Fruit fly (Drosophila melanogaster) whole organism, embryonic: ENCODE data around the gene CG33110.
A peak's percentile ranks its signal among the peaks of the same experiment; 100 is the strongest.

Experiments used
- Antp ChIP-seq: fragments of 200-800 bp; sonication (Bioruptor generic); optimal IDR thresholded peaks from 3 replicates; lab custom pipeline; 2016; ENCODE audit warnings: missing biosample characterization, missing genetic modification characterization
- B-H2 ChIP-seq: fragments of 200-800 bp; sonication (Bioruptor generic); optimal IDR thresholded peaks from 2 replicates; lab custom pipeline; 2018; ENCODE audit warnings: missing biosample characterization, mild to moderate bottlenecking, missing genetic modification characterization
- CG12071 ChIP-seq: fragments of 200-800 bp; sonication (Bioruptor generic); optimal IDR thresholded peaks from 3 replicates; lab custom pipeline; 2018; ENCODE audit warnings: missing biosample characterization, mild to moderate bottlenecking, missing genetic modification characterization
- CG12744 ChIP-seq: fragments of 200-800 bp; sonication (Bioruptor generic); optimal IDR thresholded peaks from 2 replicates; lab custom pipeline; 2016; ENCODE audit warnings: missing biosample characterization, missing genetic modification characterization
- CG12769 ChIP-seq: fragments of 200-800 bp; sonication (Bioruptor generic); optimal IDR thresholded peaks from 2 replicates; lab custom pipeline; 2019; ENCODE audit warnings: missing biosample characterization, mild to moderate bottlenecking, missing genetic modification characterization, moderate library complexity
- CG15696 ChIP-seq: fragments of 200-800 bp; sonication (Bioruptor generic); optimal IDR thresholded peaks from 2 replicates; lab custom pipeline; 2019; ENCODE audit warnings: missing biosample characterization, mild to moderate bottlenecking, missing genetic modification characterization, moderate library complexity
- CG16815 ChIP-seq: fragments of 200-800 bp; sonication (Bioruptor generic); optimal IDR thresholded peaks from 3 replicates; lab custom pipeline; 2017; ENCODE audit warnings: missing biosample characterization, mild to moderate bottlenecking, missing genetic modification characterization
- CG1792 ChIP-seq: fragments of 200-800 bp; sonication (Bioruptor generic); optimal IDR thresholded peaks from 2 replicates; lab custom pipeline; 2016; ENCODE audit warnings: missing biosample characterization, missing genetic modification characterization
- CG18599 ChIP-seq: fragments of 200-800 bp; sonication (Bioruptor generic); optimal IDR thresholded peaks from 3 replicates; lab custom pipeline; 2017; ENCODE audit warnings: missing biosample characterization, missing genetic modification characterization, mild to moderate bottlenecking, moderate library complexity, missing genetic modification reagents
- CG2712 ChIP-seq: fragments of 200-800 bp; optimal IDR thresholded peaks from 3 replicates; lab custom pipeline; 2019; ENCODE audit warnings: missing biosample characterization, mild to moderate bottlenecking, missing genetic modification characterization, moderate library complexity
- CG30020 ChIP-seq: fragments of 200-800 bp; optimal IDR thresholded peaks from 2 replicates; lab custom pipeline; 2019; ENCODE audit warnings: missing biosample characterization, mild to moderate bottlenecking, missing genetic modification characterization, moderate library complexity
- CG34422 ChIP-seq: fragments of 200-800 bp; sonication (Bioruptor generic); IDR thresholded peaks from 3 replicates; pipeline ENCODE4 v1.3.6; 2022; ENCODE audit warnings: missing biosample characterization, missing genetic modification characterization
- CG3726 ChIP-seq: fragments of 200-800 bp; sonication (Bioruptor generic); IDR thresholded peaks from 3 replicates; pipeline ENCODE4, ENCODE4 v1.3.6; 2022; ENCODE audit warnings: missing biosample characterization, missing genetic modification characterization
- CG6813 ChIP-seq: fragments of 200-800 bp; sonication (Bioruptor generic); optimal IDR thresholded peaks from 2 replicates; lab custom pipeline; 2017; ENCODE audit warnings: missing biosample characterization, missing genetic modification characterization, mild to moderate bottlenecking, moderate library complexity, missing genetic modification reagents
- D ChIP-seq, 2 experiments: fragments of 200-800 bp in 1 of 2; fragments of >200 bp in 1 of 2; sonication (Bioruptor generic) in 1 of 2; optimal IDR thresholded peaks; 2 replicates in 1 of 2; 3 replicates in 1 of 2; lab custom pipeline; 2017; ENCODE audit warnings: mild to moderate bottlenecking in 1 of 2, missing biosample characterization in 1 of 2, missing genetic modification characterization in 1 of 2, missing genetic modification reagents in 1 of 2
- D19A ChIP-seq: fragments of 200-800 bp; optimal IDR thresholded peaks from 3 replicates; lab custom pipeline; 2019; ENCODE audit warnings: missing biosample characterization, mild to moderate bottlenecking, missing genetic modification characterization, moderate library complexity
- Dek ChIP-seq: fragments of 200-800 bp; sonication (Bioruptor generic); optimal IDR thresholded peaks from 3 replicates; lab custom pipeline; 2019; ENCODE audit warnings: missing biosample characterization, mild to moderate bottlenecking, missing genetic modification characterization, moderate library complexity
- HLH4C ChIP-seq: fragments of 200-800 bp; sonication (Bioruptor generic); IDR thresholded peaks from 3 replicates; pipeline ENCODE4 v1.3.6; 2022; ENCODE audit warnings: missing biosample characterization, missing genetic modification characterization; ENCODE audit not compliant: partially characterized antibody
- Hsf ChIP-seq: fragments of 200-800 bp; sonication (Bioruptor generic); optimal IDR thresholded peaks from 3 replicates; lab custom pipeline; 2016; ENCODE audit warnings: missing biosample characterization, missing genetic modification characterization
- MTF-1 ChIP-seq: fragments of 200-800 bp; sonication (Bioruptor generic); optimal IDR thresholded peaks from 2 replicates; lab custom pipeline; 2018; ENCODE audit warnings: missing biosample characterization, mild to moderate bottlenecking, missing genetic modification characterization, borderline replicate concordance
- Meics ChIP-seq: fragments of 200-800 bp; sonication (Bioruptor generic); optimal IDR thresholded peaks from 2 replicates; lab custom pipeline; 2017; ENCODE audit warnings: missing biosample characterization, mild to moderate bottlenecking, missing genetic modification characterization
- NC2α ChIP-seq: fragments of 200-800 bp; sonication (Bioruptor generic); optimal IDR thresholded peaks from 2 replicates; lab custom pipeline; 2016; ENCODE audit warnings: missing biosample characterization, missing genetic modification characterization
- Neu2 ChIP-seq: fragments of 200-800 bp; sonication (Bioruptor generic); optimal IDR thresholded peaks from 3 replicates; lab custom pipeline; 2016; ENCODE audit warnings: missing biosample characterization, missing genetic modification characterization, borderline replicate concordance
- Nf-YA ChIP-seq: fragments of 200-800 bp; sonication (Bioruptor generic); IDR thresholded peaks from 2 replicates; pipeline ENCODE4 v1.3.6; 2022; ENCODE audit warnings: missing biosample characterization, missing genetic modification characterization
- Poxn ChIP-seq: fragments of 200-800 bp; sonication (Bioruptor generic); IDR thresholded peaks from 2 replicates; pipeline ENCODE4 v1.3.6; 2022; ENCODE audit warnings: missing biosample characterization, missing genetic modification characterization
- Sox102F ChIP-seq: fragments of 200-800 bp; sonication (Bioruptor generic); optimal IDR thresholded peaks from 2 replicates; lab custom pipeline; 2018; ENCODE audit warnings: missing biosample characterization, mild to moderate bottlenecking, missing genetic modification characterization, moderate library complexity
- Xbp1 ChIP-seq: fragments of 200-800 bp; sonication (Bioruptor generic); optimal IDR thresholded peaks from 3 replicates; lab custom pipeline; 2016; ENCODE audit warnings: missing biosample characterization, mild to moderate bottlenecking, missing genetic modification characterization
- Xrp1 ChIP-seq: fragments of 200-800 bp; sonication (Bioruptor generic); IDR thresholded peaks from 2 replicates; pipeline ENCODE4 v1.3.6; 2022; ENCODE audit warnings: missing biosample characterization, missing genetic modification characterization
- ac ChIP-seq: fragments of 200-800 bp; sonication (Bioruptor generic); optimal IDR thresholded peaks from 3 replicates; lab custom pipeline; 2017; ENCODE audit warnings: missing biosample characterization, mild to moderate bottlenecking, missing genetic modification characterization
- ato ChIP-seq: fragments of 200-800 bp; sonication (Bioruptor generic); IDR thresholded peaks from 2 replicates; pipeline ENCODE4 v1.3.6; 2022; ENCODE audit warnings: missing biosample characterization, missing genetic modification characterization; ENCODE audit not compliant: partially characterized antibody
- az2 ChIP-seq: fragments of 200-800 bp; sonication (Bioruptor generic); optimal IDR thresholded peaks from 3 replicates; lab custom pipeline; 2016; ENCODE audit warnings: missing biosample characterization, missing genetic modification characterization
- bcd ChIP-seq: fragments of 200-800 bp; sonication (Bioruptor generic); optimal IDR thresholded peaks from 2 replicates; lab custom pipeline; 2017; ENCODE audit warnings: missing biosample characterization, mild to moderate bottlenecking, missing genetic modification characterization
- btn ChIP-seq: fragments of 200-800 bp; sonication (Bioruptor generic); optimal IDR thresholded peaks from 2 replicates; lab custom pipeline; 2016; ENCODE audit warnings: missing biosample characterization, missing genetic modification characterization
- esg ChIP-seq: fragments of 200-800 bp; sonication (Bioruptor generic); conservative IDR thresholded peaks from 2 replicates; pipeline ENCODE4 v1.3.6; 2022; ENCODE audit warnings: missing biosample characterization, missing genetic modification characterization
- ind ChIP-seq: fragments of 200-800 bp; sonication (Bioruptor generic); optimal IDR thresholded peaks from 3 replicates; lab custom pipeline; 2016; ENCODE audit warnings: missing biosample characterization, missing genetic modification characterization
- klu ChIP-seq: fragments of 200-800 bp; sonication (Bioruptor generic); IDR thresholded peaks from 2 replicates; pipeline ENCODE4 v1.3.6; 2022; ENCODE audit warnings: missing biosample characterization, missing genetic modification characterization
- kni ChIP-seq: fragments of 200-800 bp; sonication (Bioruptor generic); optimal IDR thresholded peaks from 3 replicates; lab custom pipeline; 2017; ENCODE audit warnings: mild to moderate bottlenecking, missing biosample characterization, missing genetic modification reagents, missing genetic modification characterization
- lov ChIP-seq, 2 experiments: fragments of 200-800 bp in 1 of 2; fragments of >200 bp in 1 of 2; sonication (Bioruptor generic) in 1 of 2; IDR thresholded peaks in 1 of 2; optimal IDR thresholded peaks in 1 of 2; 2 replicates in 1 of 2; 3 replicates in 1 of 2; pipeline versions ENCODE4 v1.3.6 to Lab custom; 2017 to 2022; ENCODE audit warnings: missing biosample characterization in 1 of 2, missing genetic modification characterization in 1 of 2
- luna ChIP-seq: fragments of 200-800 bp; sonication (Bioruptor generic); optimal IDR thresholded peaks from 2 replicates; lab custom pipeline; 2016; ENCODE audit warnings: missing biosample characterization, missing genetic modification characterization
- p53 ChIP-seq: fragments of 200-800 bp; sonication (Bioruptor generic); optimal IDR thresholded peaks from 2 replicates; lab custom pipeline; 2016; ENCODE audit warnings: missing biosample characterization, missing genetic modification characterization
- pan ChIP-seq, 4 experiments: fragments of >200 bp in 3 of 4; fragments of 200-800 bp in 1 of 4; sonication (Bioruptor generic) in 1 of 4; optimal IDR thresholded peaks in 3 of 4; IDR thresholded peaks in 1 of 4; 2 replicates each; pipeline versions ENCODE4 v1.3.6 to Lab custom; 2017 to 2022; ENCODE audit warnings: missing biosample characterization in 2 of 4, missing genetic modification characterization in 2 of 4, mixed read lengths in 1 of 4
- pho ChIP-seq: fragments of 200-800 bp; sonication (Bioruptor generic); optimal IDR thresholded peaks from 2 replicates; lab custom pipeline; 2016; ENCODE audit warnings: missing biosample characterization, missing genetic modification characterization
- sqz ChIP-seq: fragments of 200-800 bp; sonication (Bioruptor generic); optimal IDR thresholded peaks from 3 replicates; lab custom pipeline; 2018; ENCODE audit warnings: missing biosample characterization, mild to moderate bottlenecking, missing genetic modification characterization
- trem ChIP-seq: fragments of 200-800 bp; optimal IDR thresholded peaks from 3 replicates; lab custom pipeline; 2019; ENCODE audit warnings: missing biosample characterization, mild to moderate bottlenecking, missing genetic modification characterization, moderate library complexity
- tup ChIP-seq: fragments of 200-800 bp; sonication (Bioruptor generic); optimal IDR thresholded peaks from 2 replicates; lab custom pipeline; 2016; ENCODE audit warnings: missing biosample characterization, mild to moderate bottlenecking, missing genetic modification characterization, moderate library complexity
- twi ChIP-seq: fragments of 200-800 bp; optimal IDR thresholded peaks from 2 replicates; lab custom pipeline; 2019; ENCODE audit warnings: missing biosample characterization, mild to moderate bottlenecking, missing genetic modification characterization, moderate library complexity
- tx ChIP-seq: fragments of 200-800 bp; sonication (Bioruptor generic); optimal IDR thresholded peaks from 2 replicates; lab custom pipeline; 2016; ENCODE audit warnings: missing biosample characterization, missing genetic modification characterization
- unc-4 ChIP-seq: fragments of 200-800 bp; sonication (Bioruptor generic); IDR thresholded peaks from 2 replicates; pipeline ENCODE4 v1.3.6; 2022; ENCODE audit warnings: missing biosample characterization, missing genetic modification characterization; ENCODE audit not compliant: partially characterized antibody
- vfl ChIP-seq: fragments of 200-800 bp; sonication (Bioruptor generic); optimal IDR thresholded peaks from 2 replicates; lab custom pipeline; 2016; ENCODE audit warnings: missing biosample characterization, missing genetic modification characterization
- zfh2 ChIP-seq: fragments of 200-800 bp; sonication (Bioruptor generic); optimal IDR thresholded peaks from 2 replicates; lab custom pipeline; 2016; ENCODE audit warnings: missing biosample characterization, missing genetic modification characterization

CG33110 gene

DNA sequence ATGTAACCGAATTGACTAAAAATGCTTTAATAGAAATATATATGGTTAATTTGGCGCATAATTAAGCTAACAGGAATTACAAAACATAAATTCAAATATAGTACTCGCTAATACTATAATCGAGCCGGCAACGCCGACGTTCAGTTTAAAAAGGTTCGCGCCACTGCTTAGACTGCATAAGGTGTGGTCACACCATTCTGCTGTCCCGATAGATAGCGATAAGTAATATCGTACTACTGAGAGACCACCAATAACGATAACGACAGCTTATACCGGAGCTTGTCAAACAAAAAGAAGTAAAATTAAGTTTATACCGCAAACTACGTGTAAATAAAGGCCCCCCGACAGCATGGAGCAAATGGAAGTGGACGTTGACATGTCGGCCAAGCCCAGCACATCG lies 10.6 kb downstream of the CG33110 start, which contains the start of gene CSN6 (continued):
- TF ChIP-seq CG34422 (no peak), CG12071 (no peak), sqz (no peak), CG30020 (tag; lab: Kevin White, UChicago) (no peak), Antp (GFP tag; lab: Kevin White, UChicago) (no peak), NC2α (GFP tag; lab: Kevin White, UChicago) (no peak), klu (GFP tag; lab: Robert Waterston, UW) (no peak), vfl (GFP tag; lab: Kevin White, UChicago) (no peak), ato (GFP tag; lab: Robert Waterston, UW) (peak; percentile 86), CG12744 (no peak), pho (GFP tag; lab: Kevin White, UChicago) (no peak), D (optimal IDR thresholded peaks at IDR 0.05; lab: Kevin White, UChicago) (no peak), D (GFP tag; optimal IDR thresholded peaks at IDR 0.05; lab: Kevin White, UChicago) (no peak), CG15696 (no peak), unc-4 (GFP tag; lab: Robert Waterston, UW) (peak; percentile 92), p53 (GFP tag; lab: Kevin White, UChicago) (no peak), zfh2 (GFP tag; lab: Kevin White, UChicago) (peak; percentile 4), kni (GFP tag; lab: Kevin White, UChicago) (no peak), trem (tag; lab: Kevin White, UChicago) (peak; percentile 75), CG1792 (GFP tag; lab: Kevin White, UChicago) (no peak), CG6813 (GFP tag; lab: Kevin White, UChicago) (no peak), CG3726 (GFP tag; lab: Robert Waterston, UW) (no peak), Dek (tag; lab: Kevin White, UChicago) (no peak), Neu2 (no peak), lov (optimal IDR thresholded peaks at IDR 0.05; lab: Kevin White, UChicago) (no peak), lov (GFP tag; IDR thresholded peaks at IDR 0.05; lab: Robert Waterston, UW) (no peak), Meics (GFP tag; lab: Kevin White, UChicago) (no peak), az2 (no peak), tx (no peak), Xrp1 (GFP tag; lab: Robert Waterston, UW) (no peak), twi (tag; lab: Kevin White, UChicago) (no peak), CG12769 (tag; lab: Kevin White, UChicago) (no peak), Sox102F (GFP tag; lab: Kevin White, UChicago) (no peak), bcd (GFP tag; lab: Kevin White, UChicago) (peak; percentile 35), D19A (tag; lab: Kevin White, UChicago) (no peak), Xbp1 (GFP tag; lab: Kevin White, UChicago) (no peak), luna (GFP tag; lab: Kevin White, UChicago) (no peak), CG18599 (GFP tag; lab: Kevin White, UChicago) (no peak), ind (GFP tag; lab: Kevin White, UChicago) (no peak), tup (no peak), Hsf (GFP tag; lab: Kevin White, UChicago) (no peak), B-H2 (GFP tag; lab: Kevin White, UChicago) (no peak), Poxn (GFP tag; lab: Robert Waterston, UW) (no peak), btn (GFP tag; lab: Kevin White, UChicago) (no peak), CG2712 (tag; lab: Kevin White, UChicago) (peak; percentile 58), Nf-YA (GFP tag; lab: Robert Waterston, UW) (no peak), HLH4C (GFP tag; lab: Robert Waterston, UW) (peak; percentile 90), ac (GFP tag; lab: Kevin White, UChicago) (no peak), MTF-1 (no peak), pan (optimal IDR thresholded peaks at IDR 0.05; lab: Kevin White, UChicago) (no peak), pan (GFP tag; optimal IDR thresholded peaks at IDR 0.05 in 1 of 2, IDR thresholded peaks at IDR 0.05 in 1 of 2) (no peak), CG16815 (no peak), esg (no peak)
